Fruit fly (Drosophila melanogaster) whole organism, pupa: ENCODE results near the gene pav.
A peak's percentile ranks its signal among the peaks of the same experiment; 100 is the strongest.

Experiments
- CG13204 ChIP-seq: fragments of 200-800 bp; sonication (Bioruptor generic); optimal IDR thresholded peaks from 2 replicates; lab custom pipeline; 2018; ENCODE audit warnings: missing biosample characterization, mild to moderate bottlenecking, missing genetic modification characterization, moderate library complexity
- CG17806 ChIP-seq: fragments of 200-800 bp; sonication (Bioruptor generic); optimal IDR thresholded peaks from 2 replicates; lab custom pipeline; 2018; ENCODE audit warnings: missing biosample characterization, mild to moderate bottlenecking, missing genetic modification characterization, moderate library complexity
- CG34367 ChIP-seq: fragments of 200-800 bp; sonication (Bioruptor generic); optimal IDR thresholded peaks from 2 replicates; lab custom pipeline; 2018; ENCODE audit warnings: missing biosample characterization, mild to moderate bottlenecking, missing genetic modification characterization
- CG4496 ChIP-seq: fragments of 200-800 bp; sonication (Bioruptor generic); IDR thresholded peaks from 3 replicates; pipeline ENCODE4 v1.3.6; 2022; ENCODE audit warnings: missing biosample characterization, missing genetic modification characterization
- CG8301 ChIP-seq: fragments of 200-800 bp; sonication (Bioruptor generic); optimal IDR thresholded peaks from 2 replicates; lab custom pipeline; 2018; ENCODE audit warnings: missing biosample characterization, mild to moderate bottlenecking, missing genetic modification characterization
- EcR ChIP-seq: fragments of 200-800 bp; sonication (Bioruptor generic); optimal IDR thresholded peaks from 3 replicates; lab custom pipeline; 2019; ENCODE audit warnings: missing biosample characterization, missing genetic modification characterization, mild to moderate bottlenecking, moderate library complexity, missing genetic modification reagents
- fd96Ca ChIP-seq: fragments of 200-800 bp; sonication (Bioruptor generic); IDR thresholded peaks from 3 replicates; pipeline ENCODE4 v1.3.6; 2022; ENCODE audit warnings: missing biosample characterization, missing genetic modification characterization
- gl ChIP-seq: fragments of 200-800 bp; sonication (Bioruptor generic); optimal IDR thresholded peaks from 2 replicates; lab custom pipeline; 2018; ENCODE audit warnings: missing biosample characterization, mild to moderate bottlenecking, missing genetic modification characterization
- rn ChIP-seq: fragments of 200-800 bp; sonication (Bioruptor generic); IDR thresholded peaks from 2 replicates; pipeline ENCODE4 v1.3.6; 2022; ENCODE audit warnings: missing biosample characterization, missing genetic modification characterization

DNA sequence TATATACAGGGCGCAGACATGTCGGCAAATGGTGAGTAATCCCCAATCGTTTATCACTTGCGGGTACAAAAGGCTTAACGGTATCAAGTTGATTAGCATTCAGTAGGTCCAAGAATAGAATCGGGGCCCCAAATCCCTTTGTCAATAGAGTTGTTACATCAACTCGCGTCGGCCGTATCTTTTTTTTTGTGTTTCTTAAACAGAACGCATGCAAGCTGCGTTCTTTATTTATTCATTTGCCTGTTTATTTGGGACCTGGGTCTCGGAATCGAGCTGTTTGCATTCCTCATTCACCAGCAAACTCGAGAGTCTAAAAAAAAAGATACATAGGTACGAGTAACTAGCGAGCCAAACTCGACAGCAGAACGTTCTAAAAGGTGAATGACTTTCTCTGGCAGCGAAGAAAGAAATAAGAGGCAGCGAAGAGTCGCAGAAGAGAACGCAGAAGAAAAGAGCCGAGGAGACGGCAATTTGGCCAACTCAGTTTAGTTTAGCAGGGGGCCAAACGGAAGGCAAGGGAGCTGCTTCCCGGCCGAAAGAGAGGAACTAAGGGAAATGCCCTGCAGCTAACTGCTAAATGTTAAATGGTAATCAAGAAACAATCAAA lies 29.7 kb downstream of the pav start:
- TF ChIP-seq gl (tag; lab: Kevin White, UChicago) (no peak), rn (GFP tag; lab: Robert Waterston, UW) (no peak), CG13204 (GFP tag; lab: Kevin White, UChicago) (no peak), CG17806 (tag; lab: Kevin White, UChicago) (no peak), EcR (GFP tag; lab: Kevin White, UChicago) (peak; percentile 91), fd96Ca (GFP tag; lab: Robert Waterston, UW) (no peak), CG8301 (tag; lab: Kevin White, UChicago) (no peak), CG34367 (tag; lab: Kevin White, UChicago) (no peak), CG4496 (GFP tag; lab: Robert Waterston, UW) (no peak)
